Worm (Caenorhabditis elegans) whole organism, midembryonic: ENCODE data around the gene Y66D12A.21.
A peak's percentile ranks its signal among the peaks of the same experiment; 100 is the strongest.

ENCODE experiments used
- T22C8.4 ChIP-seq: fragments of 200-800 bp; sonication (Bioruptor generic); IDR thresholded peaks from 2 replicates; pipeline ENCODE4 v1.3.6; 2022; ENCODE audit warnings: missing genetic modification characterization, missing compliant biosample characterization
- flt-1 ChIP-seq: fragments of 200-800 bp; sonication (Bioruptor generic); IDR thresholded peaks from 2 replicates; pipeline ENCODE4 v1.3.6; 2022; ENCODE audit warnings: missing genetic modification characterization, missing compliant biosample characterization
- klf-2 ChIP-seq: fragments of 200-800 bp; sonication (Bioruptor generic); conservative IDR thresholded peaks from 2 replicates; pipeline ENCODE4 v1.3.6; 2022; ENCODE audit warnings: missing genetic modification reagents, missing genetic modification characterization, missing compliant biosample characterization
- med-1 ChIP-seq: sonication (generic microtip); optimal IDR thresholded peaks from 2 replicates; lab custom pipeline; 2017; ENCODE audit warnings: missing genetic modification characterization, mild to moderate bottlenecking, missing compliant biosample characterization, antibody characterized with exemption, missing genetic modification reagents; ENCODE audit not compliant: insufficient read depth
- ref-1 ChIP-seq: fragments of 200-800 bp; sonication (Bioruptor generic); conservative IDR thresholded peaks from 2 replicates; pipeline ENCODE4 v1.3.6; 2022; ENCODE audit warnings: missing genetic modification reagents, missing genetic modification characterization, missing compliant biosample characterization
- tab-1 ChIP-seq: fragments of 200-800 bp; sonication (Bioruptor generic); IDR thresholded peaks from 2 replicates; pipeline ENCODE4 v1.3.6; 2022; ENCODE audit warnings: missing genetic modification characterization, missing compliant biosample characterization
- ztf-23 ChIP-seq: fragments of 200-800 bp; sonication (Bioruptor generic); IDR thresholded peaks from 2 replicates; pipeline ENCODE4 v1.3.6; 2022; ENCODE audit warnings: missing genetic modification reagents, missing genetic modification characterization, missing compliant biosample characterization
- ztf-29 ChIP-seq: fragments of 200-800 bp; sonication (Bioruptor generic); IDR thresholded peaks from 2 replicates; pipeline ENCODE4 v1.3.6; 2022; ENCODE audit warnings: missing genetic modification reagents, missing genetic modification characterization, missing compliant biosample characterization

DNA sequence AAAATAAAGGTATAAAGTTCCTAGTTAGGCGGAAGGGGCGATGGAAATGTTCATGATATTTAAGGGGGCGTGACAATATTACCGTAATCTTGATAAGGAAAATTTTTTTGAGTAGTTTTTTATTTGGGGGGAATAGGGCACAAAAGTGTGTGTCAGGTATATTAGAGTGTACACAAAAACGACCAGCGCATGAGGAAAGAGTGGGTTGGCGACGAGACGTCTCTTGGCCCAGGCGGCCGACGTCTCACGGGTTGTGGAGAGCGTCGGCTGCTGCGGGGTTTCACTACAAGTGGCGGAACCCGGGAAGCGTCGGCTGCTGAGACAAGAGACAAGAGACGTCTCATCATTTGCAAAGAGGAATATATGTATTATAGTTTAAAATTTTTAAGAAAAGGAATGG lies 41.4 kb downstream of the Y66D12A.21 start:
- TF ChIP-seq flt-1 (GFP tag; lab: Robert Waterston, UW) (peak; percentile 44; the same call in 1 of the 2 replicates), T22C8.4 (GFP tag; lab: Robert Waterston, UW) (no peak), klf-2 (GFP tag; lab: Robert Waterston, UW) (0 out of 2 replicates have a peak, but pooled peaks have one; percentile 10), tab-1 (GFP tag; lab: Robert Waterston, UW) (no peak), ref-1 (no peak), ztf-29 (GFP tag; lab: Robert Waterston, UW) (no peak), ztf-23 (GFP tag; lab: Robert Waterston, UW) (0 out of 2 replicates have a peak, but pooled peaks have one; percentile 20), med-1 (GFP tag; lab: Kevin White, UChicago) (no peak)
